Worm (Caenorhabditis elegans) whole organism, young adult: ENCODE data around the gene C33E10.8.

Source experiments
- B0019.2 ChIP-seq: fragments of 200-800 bp; sonication (Bioruptor generic); conservative IDR thresholded peaks from 2 replicates; pipeline ENCODE4 v1.3.6; 2022; ENCODE audit warnings: missing genetic modification reagents, missing genetic modification characterization, missing compliant biosample characterization
- F55B11.4 ChIP-seq: sonication (generic microtip); optimal IDR thresholded peaks from 2 replicates; lab custom pipeline; 2016; ENCODE audit warnings: missing compliant biosample characterization, missing genetic modification characterization, borderline replicate concordance; ENCODE audit not compliant: insufficient read depth
- aptf-3 ChIP-seq: fragments of 200-800 bp; sonication (Bioruptor generic); IDR thresholded peaks from 2 replicates; pipeline ENCODE4 v1.3.6; 2022; ENCODE audit warnings: missing genetic modification characterization, missing compliant biosample characterization
- attf-6 ChIP-seq: fragments of 200-800 bp; sonication (Bioruptor generic); IDR thresholded peaks from 2 replicates; pipeline ENCODE4 v1.3.6; 2022; ENCODE audit warnings: missing genetic modification reagents, missing genetic modification characterization, missing compliant biosample characterization
- chd-7 ChIP-seq: sonication (generic microtip); optimal IDR thresholded peaks from 2 replicates; lab custom pipeline; 2016; ENCODE audit warnings: mild to moderate bottlenecking, missing genetic modification characterization, moderate library complexity, missing compliant biosample characterization
- egl-44 ChIP-seq: fragments of 200-800 bp; sonication (Bioruptor generic); IDR thresholded peaks from 2 replicates; pipeline ENCODE4 v1.3.6; 2022; ENCODE audit warnings: missing genetic modification reagents, missing genetic modification characterization, missing compliant biosample characterization
- let-526 ChIP-seq: fragments of 200-800 bp; sonication (Bioruptor generic); IDR thresholded peaks from 2 replicates; pipeline ENCODE4 v1.3.6; 2022; ENCODE audit warnings: missing genetic modification reagents, missing genetic modification characterization, missing compliant biosample characterization
- lin-54 ChIP-seq: fragments of 200-800 bp; sonication (Bioruptor generic); optimal IDR thresholded peaks from 2 replicates; lab custom pipeline; 2018; ENCODE audit warnings: mild to moderate bottlenecking, missing genetic modification characterization, missing compliant biosample characterization
- lsy-27 ChIP-seq: sonication (generic microtip); optimal IDR thresholded peaks from 2 replicates; lab custom pipeline; 2017; ENCODE audit warnings: missing genetic modification characterization, mild to moderate bottlenecking, missing compliant biosample characterization, antibody characterized with exemption, missing genotype, borderline replicate concordance; ENCODE audit not compliant: insufficient read depth
- madf-3 ChIP-seq: fragments of 200-800 bp; sonication (Bioruptor generic); IDR thresholded peaks from 2 replicates; pipeline ENCODE4 v1.3.6; 2022; ENCODE audit warnings: missing genetic modification reagents, missing genetic modification characterization, missing compliant biosample characterization
- pha-4 ChIP-seq: fragments of 150-350 bp; sonication (generic microtip); optimal IDR thresholded peaks from 2 replicates; lab custom pipeline; 2014; ENCODE audit warnings: missing biosample characterization, missing genetic modification reagents, missing genetic modification characterization
- sdz-38 ChIP-seq: sonication (generic microtip); optimal IDR thresholded peaks from 2 replicates; lab custom pipeline; 2016; ENCODE audit warnings: missing genotype, missing genetic modification characterization, missing compliant biosample characterization
- ztf-3 ChIP-seq: fragments of 200-800 bp; sonication (Bioruptor generic); optimal IDR thresholded peaks from 2 replicates; lab custom pipeline; 2018; ENCODE audit warnings: mild to moderate bottlenecking, missing genetic modification characterization, missing compliant biosample characterization

C33E10.8 gene

ce11 chrX:17247260-17247659 lies 47.4 kb downstream of the C33E10.8 start:
- TF ChIP-seq madf-3, result no peak
- no peak for TF ChIP-seq egl-44 (GFP tag; lab: Robert Waterston, UW)
- no peak for TF ChIP-seq ztf-3
- no peak for TF ChIP-seq lin-54 (GFP tag; lab: Kevin White, UChicago)
- TF ChIP-seq pha-4 (tag; lab: Kevin White, UChicago), result no peak
- no peak for TF ChIP-seq F55B11.4 (tag; lab: Kevin White, UChicago)
- TF ChIP-seq aptf-3 (GFP tag; lab: Robert Waterston, UW), result no peak
- TF ChIP-seq chd-7 (tag; lab: Kevin White, UChicago), result no peak
- no peak for TF ChIP-seq B0019.2 (GFP tag; lab: Robert Waterston, UW)
- no peak for TF ChIP-seq attf-6
- no peak for TF ChIP-seq lsy-27 (tag; lab: Kevin White, UChicago)
- TF ChIP-seq sdz-38 (tag; lab: Kevin White, UChicago), result no peak
- TF ChIP-seq let-526 (GFP tag; lab: Robert Waterston, UW), result no peak
- TF ChIP-seq, all 124 proteins: peak for 0
